Fruit fly (Drosophila melanogaster) whole organism, embryonic: ENCODE results near the gene salr.

Source experiments
- ATbp ChIP-seq: fragments of 200-800 bp; sonication (Bioruptor generic); optimal IDR thresholded peaks from 2 replicates; lab custom pipeline; 2017; ENCODE audit warnings: missing biosample characterization, mild to moderate bottlenecking, missing genetic modification characterization, missing genetic modification reagents
- Awh ChIP-seq: fragments of 200-800 bp; sonication (Bioruptor generic); IDR thresholded peaks from 2 replicates; pipeline ENCODE4, ENCODE4 v1.3.6; 2022; ENCODE audit warnings: missing biosample characterization, missing genetic modification characterization
- CG10462 ChIP-seq: fragments of 200-800 bp; sonication (Bioruptor generic); optimal IDR thresholded peaks from 2 replicates; lab custom pipeline; 2016; ENCODE audit warnings: missing biosample characterization, missing genetic modification characterization
- CG11696 ChIP-seq: fragments of 200-800 bp; sonication (Bioruptor generic); IDR thresholded peaks from 2 replicates; pipeline ENCODE4 v1.3.6; 2022; ENCODE audit warnings: missing biosample characterization, missing genetic modification characterization
- CG1233 ChIP-seq: fragments of 200-800 bp; sonication (Bioruptor generic); optimal IDR thresholded peaks from 4 replicates; lab custom pipeline; 2018; ENCODE audit warnings: missing biosample characterization, mild to moderate bottlenecking, missing genetic modification characterization
- CG15011 ChIP-seq: fragments of 200-800 bp; sonication (Bioruptor generic); optimal IDR thresholded peaks from 3 replicates; lab custom pipeline; 2018; ENCODE audit warnings: missing biosample characterization, mild to moderate bottlenecking, missing genetic modification characterization
- CG1529 ChIP-seq: fragments of 200-800 bp; sonication (Bioruptor generic); optimal IDR thresholded peaks from 3 replicates; lab custom pipeline; 2018; ENCODE audit warnings: missing biosample characterization, missing genetic modification characterization
- CG15601 ChIP-seq: fragments of 200-800 bp; sonication (Bioruptor generic); optimal IDR thresholded peaks from 3 replicates; lab custom pipeline; 2019; ENCODE audit warnings: missing biosample characterization, mild to moderate bottlenecking, missing genetic modification characterization, moderate library complexity
- CG1603 ChIP-seq: fragments of 200-800 bp; sonication (Bioruptor generic); optimal IDR thresholded peaks from 2 replicates; lab custom pipeline; 2019; ENCODE audit warnings: missing biosample characterization, mild to moderate bottlenecking, missing genetic modification characterization, moderate library complexity
- CG16813 ChIP-seq: fragments of 200-800 bp; sonication (Bioruptor generic); IDR thresholded peaks from 3 replicates; pipeline ENCODE4 v1.3.6; 2022; ENCODE audit warnings: missing biosample characterization, missing genetic modification characterization; ENCODE audit not compliant: partially characterized antibody
- CG17328 ChIP-seq: fragments of 200-800 bp; sonication (Bioruptor generic); IDR thresholded peaks from 2 replicates; pipeline ENCODE4 v1.3.6; 2022; ENCODE audit warnings: missing biosample characterization, missing genetic modification characterization
- CG17612 ChIP-seq: fragments of 200-800 bp; sonication (Bioruptor generic); IDR thresholded peaks from 2 replicates; pipeline ENCODE4 v1.3.6; 2022; ENCODE audit warnings: missing biosample characterization, missing genetic modification characterization
- CG18262 ChIP-seq: fragments of 200-800 bp; optimal IDR thresholded peaks from 3 replicates; lab custom pipeline; 2019; ENCODE audit warnings: missing biosample characterization, mild to moderate bottlenecking, missing genetic modification characterization, moderate library complexity
- CG31365 ChIP-seq: fragments of 200-800 bp; sonication (Bioruptor generic); optimal IDR thresholded peaks from 2 replicates; lab custom pipeline; 2018; ENCODE audit warnings: missing biosample characterization, mild to moderate bottlenecking, missing genetic modification characterization
- CG3838 ChIP-seq: fragments of 200-800 bp; sonication (Bioruptor generic); optimal IDR thresholded peaks from 3 replicates; lab custom pipeline; 2016; ENCODE audit warnings: missing biosample characterization, missing genetic modification characterization
- CG4328 ChIP-seq: fragments of 200-800 bp; sonication (Bioruptor generic); optimal IDR thresholded peaks from 3 replicates; lab custom pipeline; 2017; ENCODE audit warnings: missing biosample characterization, missing genetic modification reagents, missing genetic modification characterization
- CG6654 ChIP-seq: fragments of 200-800 bp; sonication (Bioruptor generic); optimal IDR thresholded peaks from 2 replicates; lab custom pipeline; 2017; ENCODE audit warnings: missing biosample characterization, mild to moderate bottlenecking, missing genetic modification characterization
- CG8388 ChIP-seq: fragments of 200-800 bp; sonication (Bioruptor generic); optimal IDR thresholded peaks from 2 replicates; lab custom pipeline; 2019; ENCODE audit warnings: missing biosample characterization, mild to moderate bottlenecking, missing genetic modification characterization, moderate library complexity
- CG9817 ChIP-seq: fragments of 200-800 bp; sonication (Bioruptor generic); optimal IDR thresholded peaks from 2 replicates; lab custom pipeline; 2018; ENCODE audit warnings: missing biosample characterization, mild to moderate bottlenecking, missing genetic modification characterization, moderate library complexity
- Chrac-16 ChIP-seq: fragments of 200-800 bp; sonication (Bioruptor generic); optimal IDR thresholded peaks from 3 replicates; lab custom pipeline; 2016; ENCODE audit warnings: missing biosample characterization, missing genetic modification characterization
- D19B ChIP-seq: fragments of 200-800 bp; sonication (Bioruptor generic); optimal IDR thresholded peaks from 2 replicates; lab custom pipeline; 2017; ENCODE audit warnings: missing biosample characterization, mild to moderate bottlenecking, missing genetic modification characterization
- Fer2 ChIP-seq: fragments of 200-800 bp; sonication (Bioruptor generic); optimal IDR thresholded peaks from 2 replicates; lab custom pipeline; 2018; ENCODE audit warnings: missing biosample characterization, mild to moderate bottlenecking, missing genetic modification characterization, moderate library complexity
- NC2β ChIP-seq: fragments of 200-800 bp; sonication (Bioruptor generic); optimal IDR thresholded peaks from 2 replicates; lab custom pipeline; 2016; ENCODE audit warnings: missing biosample characterization, missing genetic modification characterization
- Nf-YA ChIP-seq: fragments of 200-800 bp; sonication (Bioruptor generic); IDR thresholded peaks from 2 replicates; pipeline ENCODE4 v1.3.6; 2022; ENCODE audit warnings: missing biosample characterization, missing genetic modification characterization
- Nf-YB ChIP-seq: fragments of 200-800 bp; sonication (Bioruptor generic); optimal IDR thresholded peaks from 3 replicates; lab custom pipeline; 2019; ENCODE audit warnings: missing biosample characterization, mild to moderate bottlenecking, missing genetic modification characterization, moderate library complexity
- Nf-YC ChIP-seq: fragments of 200-800 bp; optimal IDR thresholded peaks from 3 replicates; lab custom pipeline; 2019; ENCODE audit warnings: missing biosample characterization, mild to moderate bottlenecking, missing genetic modification characterization, moderate library complexity
- PHDP ChIP-seq: fragments of 200-800 bp; sonication (Bioruptor generic); optimal IDR thresholded peaks from 3 replicates; lab custom pipeline; 2018; ENCODE audit warnings: missing biosample characterization, mild to moderate bottlenecking, missing genetic modification characterization, moderate library complexity
- Ptx1 ChIP-seq: fragments of 200-800 bp; sonication (Bioruptor generic); IDR thresholded peaks from 2 replicates; pipeline ENCODE4 v1.3.6; 2022; ENCODE audit warnings: missing biosample characterization, missing genetic modification characterization
- Ssrp ChIP-seq: fragments of 200-800 bp; sonication (Bioruptor generic); optimal IDR thresholded peaks from 2 replicates; lab custom pipeline; 2018; ENCODE audit warnings: missing biosample characterization, mild to moderate bottlenecking, missing genetic modification characterization, moderate library complexity
- Xrp1 ChIP-seq: fragments of 200-800 bp; sonication (Bioruptor generic); IDR thresholded peaks from 2 replicates; pipeline ENCODE4 v1.3.6; 2022; ENCODE audit warnings: missing biosample characterization, missing genetic modification characterization
- bsh ChIP-seq, 2 experiments: fragments of 200-800 bp; sonication (Bioruptor generic); optimal IDR thresholded peaks; 2 replicates each; lab custom pipeline; 2017 to 2018; ENCODE audit warnings: mild to moderate bottlenecking in 2 of 2, missing biosample characterization in 2 of 2, missing genetic modification characterization in 2 of 2, moderate library complexity in 1 of 2
- cg ChIP-seq: fragments of 200-800 bp; sonication (Bioruptor generic); optimal IDR thresholded peaks from 3 replicates; lab custom pipeline; 2019; ENCODE audit warnings: missing biosample characterization, mild to moderate bottlenecking, missing genetic modification characterization, moderate library complexity
- ci ChIP-seq: fragments of 200-800 bp; sonication (Bioruptor generic); IDR thresholded peaks from 3 replicates; pipeline ENCODE4 v1.3.6; 2022; ENCODE audit warnings: missing biosample characterization, missing genetic modification characterization
- crol ChIP-seq: fragments of 200-800 bp; sonication (Bioruptor generic); IDR thresholded peaks from 2 replicates; pipeline ENCODE4 v1.3.6; 2022; ENCODE audit warnings: missing biosample characterization, missing genetic modification characterization
- disco-r ChIP-seq: fragments of 200-800 bp; sonication (Bioruptor generic); optimal IDR thresholded peaks from 2 replicates; lab custom pipeline; 2016; ENCODE audit warnings: missing biosample characterization, missing genetic modification characterization
- fu2 ChIP-seq: fragments of 200-800 bp; sonication (Bioruptor generic); optimal IDR thresholded peaks from 2 replicates; lab custom pipeline; 2016; ENCODE audit warnings: missing biosample characterization, missing genetic modification characterization
- grn ChIP-seq: fragments of 200-800 bp; sonication (Bioruptor generic); optimal IDR thresholded peaks from 3 replicates; lab custom pipeline; 2017; ENCODE audit warnings: missing biosample characterization, missing genetic modification characterization
- h ChIP-seq: fragments of >200 bp; optimal IDR thresholded peaks from 2 replicates; lab custom pipeline; 2017
- ind ChIP-seq: fragments of 200-800 bp; sonication (Bioruptor generic); optimal IDR thresholded peaks from 3 replicates; lab custom pipeline; 2016; ENCODE audit warnings: missing biosample characterization, missing genetic modification characterization
- nmo ChIP-seq: fragments of 200-800 bp; sonication (Bioruptor generic); optimal IDR thresholded peaks from 2 replicates; lab custom pipeline; 2018; ENCODE audit warnings: missing biosample characterization, mild to moderate bottlenecking, missing genetic modification characterization, moderate library complexity
- onecut ChIP-seq: fragments of 200-800 bp; sonication (Bioruptor generic); IDR thresholded peaks from 2 replicates; pipeline ENCODE4 v1.3.6; 2022; ENCODE audit warnings: missing biosample characterization, missing genetic modification characterization
- peb ChIP-seq: fragments of 200-800 bp; sonication (Bioruptor generic); IDR thresholded peaks from 2 replicates; pipeline ENCODE4 v1.3.6; 2022; ENCODE audit warnings: missing biosample characterization, missing genetic modification characterization
- prd ChIP-seq, 3 experiments: fragments of >200 bp in 2 of 3; fragments of 200-800 bp in 1 of 3; sonication (Bioruptor generic) in 1 of 3; optimal IDR thresholded peaks in 2 of 3; IDR thresholded peaks in 1 of 3; 2 replicates in 2 of 3; 3 replicates in 1 of 3; pipeline versions ENCODE4 v1.3.6 to Lab custom; 2017 to 2022; ENCODE audit warnings: missing biosample characterization in 1 of 3, missing genetic modification characterization in 1 of 3
- sens ChIP-seq: fragments of 200-800 bp; sonication (Bioruptor generic); peaks from one replicate; lab custom pipeline; 2016; ENCODE audit warnings: missing biosample characterization, missing genetic modification characterization
- sisA ChIP-seq: fragments of 200-800 bp; sonication (Bioruptor generic); IDR thresholded peaks from 2 replicates; pipeline ENCODE4 v1.3.6; 2022; ENCODE audit warnings: missing biosample characterization, missing genetic modification characterization
- sr ChIP-seq: fragments of 200-800 bp; sonication (Bioruptor generic); IDR thresholded peaks from 3 replicates; pipeline ENCODE4 v1.3.6; 2022; ENCODE audit warnings: missing biosample characterization, missing genetic modification characterization
- stc ChIP-seq: fragments of 200-800 bp; sonication (Bioruptor generic); IDR thresholded peaks from 2 replicates; pipeline ENCODE4 v1.3.6; 2022; ENCODE audit warnings: missing biosample characterization, missing genetic modification characterization
- tgo ChIP-seq: fragments of 200-800 bp; sonication (Bioruptor generic); IDR thresholded peaks from 3 replicates; pipeline ENCODE4 v1.3.6; 2022; ENCODE audit warnings: missing biosample characterization, missing genetic modification characterization
- twi ChIP-seq: fragments of 200-800 bp; optimal IDR thresholded peaks from 2 replicates; lab custom pipeline; 2019; ENCODE audit warnings: missing biosample characterization, mild to moderate bottlenecking, missing genetic modification characterization, moderate library complexity
- z ChIP-seq: fragments of 200-800 bp; sonication (Bioruptor generic); IDR thresholded peaks from 3 replicates; pipeline ENCODE4 v1.3.6; 2022; ENCODE audit warnings: missing biosample characterization, missing genetic modification characterization

Gene salr

dm6 chr2L:11356918-11357317, 1.8 kb upstream of the salr start (continued):
- TF ChIP-seq fu2 (no peak), tgo (no peak), CG11696 (GFP tag; lab: Robert Waterston, UW) (no peak), Nf-YB (GFP tag; lab: Kevin White, UChicago) (peak; percentile 31), CG1233 (GFP tag; lab: Kevin White, UChicago) (no peak), CG9817 (tag; lab: Kevin White, UChicago) (no peak), CG1529 (GFP tag; lab: Kevin White, UChicago) (no peak), z (GFP tag; lab: Robert Waterston, UW) (no peak), CG31365 (tag; lab: Kevin White, UChicago) (no peak), CG6654 (GFP tag; lab: Kevin White, UChicago) (no peak), disco-r (GFP tag; lab: Kevin White, UChicago) (no peak), CG18262 (tag; lab: Kevin White, UChicago) (no peak), CG15011 (GFP tag; lab: Kevin White, UChicago) (no peak), grn (no peak), Awh (0 out of 2 replicates have a peak, but pooled peaks have one; percentile 29), Ptx1 (GFP tag; lab: Robert Waterston, UW) (no peak), onecut (GFP tag; lab: Robert Waterston, UW) (no peak), Nf-YC (peak; percentile 37), CG16813 (GFP tag; lab: Robert Waterston, UW) (no peak), D19B (GFP tag; lab: Kevin White, UChicago) (no peak), h (lab: Kevin White, UChicago) (no peak), ind (GFP tag; lab: Kevin White, UChicago) (no peak)

- TF ChIP-seq Nf-YA (GFP tag; lab: Robert Waterston, UW): no peak
- TF ChIP-seq sr (GFP tag; lab: Robert Waterston, UW): peak; percentile 53; the same call in 2 of the 3 replicates
- TF ChIP-seq sens (GFP tag; lab: Kevin White, UChicago): peak; percentile 34
- peak; percentile 41 for TF ChIP-seq cg (GFP tag; lab: Kevin White, UChicago)
- TF ChIP-seq ATbp (GFP tag; lab: Kevin White, UChicago): no peak
- peak; percentile 69 for TF ChIP-seq crol (GFP tag; lab: Robert Waterston, UW)
Observed at dm6 chr2L:11359193-11359592, 520 bp downstream of the salr start.

DNA sequence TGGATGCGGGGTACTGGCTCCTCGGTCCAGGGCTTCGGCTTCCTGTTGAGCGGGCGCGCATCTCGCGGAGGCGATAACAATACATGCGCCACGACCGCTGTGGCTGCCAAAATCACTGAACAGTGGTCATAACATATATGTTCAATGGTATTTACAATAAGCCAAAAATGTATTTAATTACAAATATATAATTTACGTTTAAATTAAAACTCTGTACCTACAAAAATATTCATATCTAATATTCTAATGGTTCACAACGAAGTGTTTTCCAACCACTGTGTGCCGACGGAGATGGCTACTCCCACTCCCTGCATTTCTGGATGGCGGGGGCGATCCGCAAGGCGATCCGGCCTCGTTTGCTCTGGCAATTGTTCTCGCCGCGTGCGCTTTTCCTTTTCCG, 26.1 kb downstream of the salr start:
- TF ChIP-seq Xrp1: peak; percentile 70; the same call in 1 of the 2 replicates
- TF ChIP-seq peb: peak; percentile 20; the same call in 1 of the 2 replicates
- peak; percentile 14 for TF ChIP-seq Ssrp (tag; lab: Kevin White, UChicago)
- no peak for TF ChIP-seq CG17612 (GFP tag; lab: Robert Waterston, UW)
- TF ChIP-seq CG15601: no peak
- TF ChIP-seq CG8388 (GFP tag; lab: Kevin White, UChicago): peak; percentile 22
- TF ChIP-seq CG4328 (GFP tag; lab: Kevin White, UChicago): no peak
- peak; percentile 23; the same call in 1 of the 2 replicates for TF ChIP-seq sisA (GFP tag; lab: Robert Waterston, UW)
- no peak for TF ChIP-seq CG3838
- no peak for TF ChIP-seq CG10462 (GFP tag; lab: Kevin White, UChicago)
- TF ChIP-seq Chrac-16 (GFP tag; lab: Kevin White, UChicago): peak; percentile 2
- TF ChIP-seq NC2β (GFP tag; lab: Kevin White, UChicago): no peak
- peak; percentile 56; the same call in 1 of the 2 replicates for TF ChIP-seq stc (GFP tag; lab: Robert Waterston, UW)
- TF ChIP-seq CG17328 (GFP tag; lab: Robert Waterston, UW): peak; percentile 59; the same call in 1 of the 2 replicates
- peak; percentile 26 for TF ChIP-seq CG1603 (tag; lab: Kevin White, UChicago)
- no peak for TF ChIP-seq Fer2 (tag; lab: Kevin White, UChicago)
- TF ChIP-seq twi (tag; lab: Kevin White, UChicago): no peak
- peak in 1 of 2 experiments; percentile 64 for TF ChIP-seq bsh (GFP tag; optimal IDR thresholded peaks at IDR 0.05; lab: Kevin White, UChicago)
- TF ChIP-seq ci: peak; percentile 61; the same call in 1 of the 3 replicates
- no peak for TF ChIP-seq prd (optimal IDR thresholded peaks at IDR 0.05; lab: Kevin White, UChicago)
- peak; percentile 73; the same call in 2 of the 3 replicates for TF ChIP-seq prd (GFP tag; IDR thresholded peaks at IDR 0.05; lab: Robert Waterston, UW)
- TF ChIP-seq PHDP (tag; lab: Kevin White, UChicago): no peak
- TF ChIP-seq nmo: peak; percentile 7
